Fruit fly (Drosophila melanogaster): ENCODE data around the gene RfC4.

Gene RfC4

DNA sequence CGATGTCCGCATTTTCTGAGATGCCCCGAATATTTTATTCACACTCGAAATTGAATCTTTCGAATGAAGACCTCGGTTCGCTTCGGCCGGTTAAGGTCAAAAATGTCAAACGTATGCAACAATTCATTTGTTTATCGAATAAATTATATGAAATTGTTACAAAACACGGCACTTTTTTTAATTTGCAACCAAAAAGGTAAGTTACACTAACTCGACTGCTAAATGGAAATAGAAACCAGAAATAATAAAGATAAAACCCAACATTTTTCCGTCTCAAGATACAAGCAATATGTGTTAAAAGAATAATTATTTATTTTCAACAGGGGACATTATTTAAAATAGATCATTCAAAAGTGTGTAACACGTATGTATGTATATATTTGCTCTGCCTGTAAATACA lies 21.8 kb downstream of the RfC4 start:
- TF ChIP-seq Hr38 (GFP tag; optimal IDR thresholded peaks at IDR 0.05) (no peak), svp (GFP tag) (peak; percentile 64)

dm6 chr3L:4110212-4110611 lies 25.6 kb downstream of the RfC4 start:
- TF ChIP-seq svp (GFP tag): peak; percentile 82
- peak; percentile 2 for TF ChIP-seq vri (GFP tag; optimal IDR thresholded peaks at IDR 0.05)
- TF ChIP-seq OdsH (GFP tag; optimal IDR thresholded peaks at IDR 0.05): no peak

DNA sequence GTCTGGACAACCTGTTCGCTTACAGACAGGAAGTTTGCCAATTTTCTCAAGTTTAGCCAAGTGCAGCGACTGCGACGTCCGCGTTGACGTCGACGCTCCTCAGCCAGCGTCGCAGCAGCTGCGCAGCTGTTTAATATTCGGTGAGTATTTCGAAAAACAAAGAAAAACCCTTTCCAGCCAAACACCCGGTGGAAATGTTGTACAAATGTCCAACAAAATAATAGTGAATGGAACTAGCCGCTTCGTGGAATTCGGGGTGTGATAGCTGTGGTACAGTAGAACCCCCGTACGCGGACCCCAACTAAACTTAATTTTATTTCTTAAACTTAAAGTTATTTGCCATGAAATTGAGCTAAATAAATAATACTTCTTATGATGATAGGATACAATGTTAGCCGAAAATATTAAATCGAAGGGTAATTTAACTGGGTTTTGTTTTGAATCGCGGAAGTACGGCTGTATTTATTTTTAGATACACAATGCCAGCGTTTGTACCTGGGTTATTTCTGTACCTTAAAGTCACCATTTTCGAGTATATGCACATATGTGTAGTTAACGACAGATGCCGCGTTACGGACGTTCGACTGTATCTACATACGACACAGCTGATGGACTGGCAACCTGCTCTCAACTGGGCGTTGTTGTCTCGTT lies 26.9 kb downstream of the RfC4 start:
- peak; percentile 62 for TF ChIP-seq fd59A (GFP tag; optimal IDR thresholded peaks at IDR 0.05)
- peak; percentile 64 for TF ChIP-seq topi (GFP tag; optimal IDR thresholded peaks at IDR 0.05)
- TF ChIP-seq achi (GFP tag; optimal IDR thresholded peaks at IDR 0.05): peak; percentile 68
- peak; percentile 52 for TF ChIP-seq cyc (GFP tag; optimal IDR thresholded peaks at IDR 0.05)
- peak; percentile 70 for TF ChIP-seq pdm3 (GFP tag; optimal IDR thresholded peaks at IDR 0.05)
- TF ChIP-seq Sox102F (GFP tag; optimal IDR thresholded peaks at IDR 0.05): peak; percentile 61
- TF ChIP-seq CG6163 (GFP tag; IDR thresholded peaks at IDR 0.05): peak; percentile 53; the same call in 2 of the 3 replicates
- peak; percentile 51 for TF ChIP-seq dac (GFP tag; optimal IDR thresholded peaks at IDR 0.05)
- TF ChIP-seq CG8632 (GFP tag; optimal IDR thresholded peaks at IDR 0.05): peak; percentile 49
- TF ChIP-seq Sox14 (GFP tag; optimal IDR thresholded peaks at IDR 0.05): peak; percentile 55
- TF ChIP-seq CG6854 (GFP tag; optimal IDR thresholded peaks at IDR 0.05): no peak
- peak; percentile 6 for TF ChIP-seq fkh (GFP tag; optimal IDR thresholded peaks at IDR 0.05)
- peak; percentile 59 for TF ChIP-seq CG31627 (GFP tag; optimal IDR thresholded peaks at IDR 0.05)
- peak; percentile 67 for TF ChIP-seq Met (GFP tag; optimal IDR thresholded peaks at IDR 0.05)
- TF ChIP-seq Eip75B (GFP tag; optimal IDR thresholded peaks at IDR 0.05): peak; percentile 72
- TF ChIP-seq Sox15 (GFP tag; optimal IDR thresholded peaks at IDR 0.05): peak; percentile 36
- TF ChIP-seq eg (GFP tag; IDR thresholded peaks at IDR 0.05): peak; percentile 71; the same call in 2 of the 3 replicates
- TF ChIP-seq salr (GFP tag; optimal IDR thresholded peaks at IDR 0.05): peak; percentile 2 to 60
- peak; percentile 49 for TF ChIP-seq lz (GFP tag; optimal IDR thresholded peaks at IDR 0.05)
- peak; percentile 88 for TF ChIP-seq CG32006 (GFP tag; optimal IDR thresholded peaks at IDR 0.05)
- peak; percentile 62 for TF ChIP-seq spab (GFP tag; optimal IDR thresholded peaks at IDR 0.05)
- peak; percentile 46 for TF ChIP-seq CG11902 (GFP tag; optimal IDR thresholded peaks at IDR 0.05)
- TF ChIP-seq CG1621 (tag; optimal IDR thresholded peaks at IDR 0.05): peak; percentile 0
- TF ChIP-seq CG6792 (GFP tag; optimal IDR thresholded peaks at IDR 0.05): peak; percentile 39
- TF ChIP-seq CG10631 (GFP tag; optimal IDR thresholded peaks at IDR 0.05): peak; percentile 24
- TF ChIP-seq Gug (GFP tag; IDR thresholded peaks at IDR 0.05): no peak; the same call in 1 of the 2 replicates
- peak; percentile 60 for TF ChIP-seq Hr39 (GFP tag; optimal IDR thresholded peaks at IDR 0.05)
- TF ChIP-seq Ets96B (tag; optimal IDR thresholded peaks at IDR 0.05): peak; percentile 53
- peak; percentile 16 for TF ChIP-seq CG16779 (tag; optimal IDR thresholded peaks at IDR 0.05)
- peak; percentile 74 for TF ChIP-seq CG8119 (GFP tag; IDR thresholded peaks at IDR 0.05)
- peak; percentile 37 for TF ChIP-seq CG7368 (GFP tag; optimal IDR thresholded peaks at IDR 0.05)
- peak; percentile 21 for TF ChIP-seq Smox (GFP tag; optimal IDR thresholded peaks at IDR 0.05)
- TF ChIP-seq CG6276 (GFP tag; optimal IDR thresholded peaks at IDR 0.05): peak; percentile 77
- no peak for TF ChIP-seq Blimp-1 (GFP tag; optimal IDR thresholded peaks at IDR 0.05)
- peak; percentile 69 for TF ChIP-seq CG3032 (tag; optimal IDR thresholded peaks at IDR 0.05)
- TF ChIP-seq CG15336 (GFP tag; IDR thresholded peaks at IDR 0.05): peak; percentile 71
- no peak for TF ChIP-seq Hr38 (GFP tag; optimal IDR thresholded peaks at IDR 0.05)
- TF ChIP-seq CG9139 (GFP tag; optimal IDR thresholded peaks at IDR 0.05): no peak
- peak; percentile 40 for TF ChIP-seq CG8319 (GFP tag; optimal IDR thresholded peaks at IDR 0.05)
- TF ChIP-seq CG4318 (GFP tag; optimal IDR thresholded peaks at IDR 0.05): peak; percentile 71
- TF ChIP-seq esn (GFP tag; optimal IDR thresholded peaks at IDR 0.05): peak; percentile 61
- peak; percentile 27; the same call in 1 of the 2 replicates for TF ChIP-seq CG11294 (GFP tag; IDR thresholded peaks at IDR 0.05)
- TF ChIP-seq acj6 (GFP tag; optimal IDR thresholded peaks at IDR 0.05): peak; percentile 75
- TF ChIP-seq svp (GFP tag): peak; percentile 79
- no peak for TF ChIP-seq fd85E (GFP tag; optimal IDR thresholded peaks at IDR 0.05)

Data from whole organism, prepupa.